Fruit fly (Drosophila melanogaster) whole organism, embryonic: Measurements from ENCODE around the gene sun.

Experiments
- BtbVII ChIP-seq: fragments of 200-800 bp; sonication (Bioruptor generic); optimal IDR thresholded peaks from 3 replicates; lab custom pipeline; 2017; ENCODE audit warnings: missing biosample characterization, mild to moderate bottlenecking, missing genetic modification characterization
- C15 ChIP-seq: fragments of 200-800 bp; sonication (Bioruptor generic); IDR thresholded peaks from 3 replicates; pipeline ENCODE4 v1.3.6; 2022; ENCODE audit warnings: missing biosample characterization, missing genetic modification characterization
- CG1024 ChIP-seq: fragments of 200-800 bp; sonication (Bioruptor generic); IDR thresholded peaks from 2 replicates; pipeline ENCODE4 v1.3.6; 2022; ENCODE audit warnings: missing biosample characterization, missing genetic modification characterization
- CG10565 ChIP-seq: fragments of 200-800 bp; sonication (Bioruptor generic); optimal IDR thresholded peaks from 3 replicates; lab custom pipeline; 2016; ENCODE audit warnings: missing biosample characterization, mild to moderate bottlenecking, missing genetic modification characterization
- CG10654 ChIP-seq: fragments of 200-800 bp; sonication (Bioruptor generic); optimal IDR thresholded peaks from 2 replicates; lab custom pipeline; 2016; ENCODE audit warnings: missing biosample characterization, missing genetic modification characterization
- CG11247 ChIP-seq: fragments of 200-800 bp; sonication (Bioruptor generic); IDR thresholded peaks from 2 replicates; pipeline ENCODE4 v1.3.6; 2022; ENCODE audit warnings: missing biosample characterization, missing genetic modification characterization
- CG11560 ChIP-seq: fragments of 200-800 bp; sonication (Bioruptor generic); IDR thresholded peaks from 3 replicates; pipeline ENCODE4 v1.3.6; 2022; ENCODE audit warnings: missing biosample characterization, missing genetic modification characterization
- CG11695 ChIP-seq: fragments of 200-800 bp; sonication (Bioruptor generic); IDR thresholded peaks from 3 replicates; pipeline ENCODE4 v1.3.6; 2022; ENCODE audit warnings: missing biosample characterization, missing genetic modification characterization
- CG12769 ChIP-seq: fragments of 200-800 bp; sonication (Bioruptor generic); optimal IDR thresholded peaks from 2 replicates; lab custom pipeline; 2019; ENCODE audit warnings: missing biosample characterization, mild to moderate bottlenecking, missing genetic modification characterization, moderate library complexity
- CG13123 ChIP-seq: fragments of 200-800 bp; sonication (Bioruptor generic); optimal IDR thresholded peaks from 2 replicates; lab custom pipeline; 2016; ENCODE audit warnings: missing biosample characterization, missing genetic modification characterization
- CG15696 ChIP-seq: fragments of 200-800 bp; sonication (Bioruptor generic); optimal IDR thresholded peaks from 2 replicates; lab custom pipeline; 2019; ENCODE audit warnings: missing biosample characterization, mild to moderate bottlenecking, missing genetic modification characterization, moderate library complexity
- CG18619 ChIP-seq: fragments of 200-800 bp; sonication (Bioruptor generic); optimal IDR thresholded peaks from 3 replicates; lab custom pipeline; 2017; ENCODE audit warnings: missing biosample characterization, mild to moderate bottlenecking, missing genetic modification characterization
- CG2129 ChIP-seq: fragments of 200-800 bp; sonication (Bioruptor generic); IDR thresholded peaks from 2 replicates; pipeline ENCODE4 v1.3.6; 2022; ENCODE audit warnings: missing biosample characterization, missing genetic modification characterization; ENCODE audit not compliant: partially characterized antibody
- CG3281 ChIP-seq: fragments of 200-800 bp; sonication (Bioruptor generic); optimal IDR thresholded peaks from 3 replicates; lab custom pipeline; 2017; ENCODE audit warnings: missing biosample characterization, mild to moderate bottlenecking, missing genetic modification characterization
- CG3838 ChIP-seq: fragments of 200-800 bp; sonication (Bioruptor generic); optimal IDR thresholded peaks from 3 replicates; lab custom pipeline; 2016; ENCODE audit warnings: missing biosample characterization, missing genetic modification characterization
- CG4854 ChIP-seq: fragments of 200-800 bp; sonication (Bioruptor generic); optimal IDR thresholded peaks from 2 replicates; lab custom pipeline; 2016; ENCODE audit warnings: missing biosample characterization, missing genetic modification characterization, inconsistent platforms
- CG5180 ChIP-seq: fragments of 200-800 bp; sonication (Bioruptor generic); optimal IDR thresholded peaks from 3 replicates; lab custom pipeline; 2017; ENCODE audit warnings: missing biosample characterization, missing genetic modification characterization, mild to moderate bottlenecking, moderate library complexity, missing genetic modification reagents
- CG6813 ChIP-seq: fragments of 200-800 bp; sonication (Bioruptor generic); optimal IDR thresholded peaks from 2 replicates; lab custom pipeline; 2017; ENCODE audit warnings: missing biosample characterization, missing genetic modification characterization, mild to moderate bottlenecking, moderate library complexity, missing genetic modification reagents
- CG7357 ChIP-seq: fragments of 200-800 bp; sonication (Bioruptor generic); IDR thresholded peaks from 3 replicates; pipeline ENCODE4 v1.3.6; 2022; ENCODE audit warnings: missing biosample characterization, missing genetic modification characterization
- CG7372 ChIP-seq: fragments of 200-800 bp; sonication (Bioruptor generic); IDR thresholded peaks from 2 replicates; pipeline ENCODE4 v1.3.6; 2022; ENCODE audit warnings: missing biosample characterization, missing genetic modification characterization
- CG7745 ChIP-seq: fragments of 200-800 bp; sonication (Bioruptor generic); optimal IDR thresholded peaks from 2 replicates; lab custom pipeline; 2018; ENCODE audit warnings: missing biosample characterization, mild to moderate bottlenecking, missing genetic modification characterization, moderate library complexity
- CG7786 ChIP-seq: fragments of 200-800 bp; sonication (Bioruptor generic); optimal IDR thresholded peaks from 2 replicates; lab custom pipeline; 2016; ENCODE audit warnings: missing biosample characterization, missing genetic modification characterization
- CG7963 ChIP-seq: fragments of 200-800 bp; sonication (Bioruptor generic); IDR thresholded peaks from 3 replicates; pipeline ENCODE4 v1.3.6; 2022; ENCODE audit warnings: missing biosample characterization, missing genetic modification characterization; ENCODE audit not compliant: partially characterized antibody
- CG8478 ChIP-seq: fragments of >200 bp; optimal IDR thresholded peaks from 2 replicates; lab custom pipeline; 2018
- CG8924 ChIP-seq: fragments of 200-800 bp; optimal IDR thresholded peaks from 3 replicates; lab custom pipeline; 2019; ENCODE audit warnings: missing biosample characterization, mild to moderate bottlenecking, missing genetic modification characterization, moderate library complexity
- CoRest ChIP-seq: fragments of 200-800 bp; sonication (Bioruptor generic); optimal IDR thresholded peaks from 3 replicates; lab custom pipeline; 2018; ENCODE audit warnings: missing biosample characterization, mild to moderate bottlenecking, missing genetic modification characterization, moderate library complexity
- D19B ChIP-seq: fragments of 200-800 bp; sonication (Bioruptor generic); optimal IDR thresholded peaks from 2 replicates; lab custom pipeline; 2017; ENCODE audit warnings: missing biosample characterization, mild to moderate bottlenecking, missing genetic modification characterization
- Doc3 ChIP-seq: fragments of 200-800 bp; sonication (Bioruptor generic); IDR thresholded peaks from 3 replicates; pipeline ENCODE4 v1.3.6; 2022; ENCODE audit warnings: missing biosample characterization, missing genetic modification characterization; ENCODE audit not compliant: partially characterized antibody
- Drgx ChIP-seq: fragments of 200-800 bp; sonication (Bioruptor generic); IDR thresholded peaks from 2 replicates; pipeline ENCODE4 v1.3.6; 2022; ENCODE audit warnings: missing biosample characterization, missing genetic modification characterization
- H2.0 ChIP-seq: fragments of 200-800 bp; sonication (Bioruptor generic); IDR thresholded peaks from 2 replicates; pipeline ENCODE4 v1.3.6; 2022; ENCODE audit warnings: missing biosample characterization, missing genetic modification characterization
- Sox102F ChIP-seq: fragments of 200-800 bp; sonication (Bioruptor generic); optimal IDR thresholded peaks from 2 replicates; lab custom pipeline; 2018; ENCODE audit warnings: missing biosample characterization, mild to moderate bottlenecking, missing genetic modification characterization, moderate library complexity
- Usf ChIP-seq: fragments of 200-800 bp; sonication (Bioruptor generic); optimal IDR thresholded peaks from 2 replicates; lab custom pipeline; 2017; ENCODE audit warnings: missing genotype, missing biosample characterization, missing genetic modification characterization
- ab ChIP-seq: fragments of 200-800 bp; sonication (Bioruptor generic); optimal IDR thresholded peaks from 2 replicates; lab custom pipeline; 2016; ENCODE audit warnings: missing biosample characterization, missing genetic modification characterization
- ac ChIP-seq: fragments of 200-800 bp; sonication (Bioruptor generic); optimal IDR thresholded peaks from 3 replicates; lab custom pipeline; 2017; ENCODE audit warnings: missing biosample characterization, mild to moderate bottlenecking, missing genetic modification characterization
- aop ChIP-seq: fragments of 200-800 bp; sonication (Bioruptor generic); IDR thresholded peaks from 2 replicates; pipeline ENCODE4 v1.3.6; 2022; ENCODE audit warnings: missing biosample characterization, missing genetic modification characterization
- az2 ChIP-seq: fragments of 200-800 bp; sonication (Bioruptor generic); optimal IDR thresholded peaks from 3 replicates; lab custom pipeline; 2016; ENCODE audit warnings: missing biosample characterization, missing genetic modification characterization
- chinmo ChIP-seq: fragments of 200-800 bp; sonication (Bioruptor generic); IDR thresholded peaks from 4 replicates; pipeline ENCODE4 v1.3.6; 2022; ENCODE audit warnings: missing biosample characterization, missing genetic modification characterization; ENCODE audit not compliant: partially characterized antibody
- crp ChIP-seq, 2 experiments: fragments of 200-800 bp; sonication (Bioruptor generic); optimal IDR thresholded peaks; 2 replicates in 1 of 2; 3 replicates in 1 of 2; lab custom pipeline; 2017; ENCODE audit warnings: missing biosample characterization in 2 of 2, missing genetic modification characterization in 2 of 2, mild to moderate bottlenecking in 1 of 2, moderate library complexity in 1 of 2
- danr ChIP-seq: fragments of 200-800 bp; sonication (Bioruptor generic); IDR thresholded peaks from 2 replicates; pipeline ENCODE4 v1.3.6; 2022; ENCODE audit warnings: missing biosample characterization, missing genetic modification characterization
- eve ChIP-seq, 2 experiments: fragments of >200 bp; optimal IDR thresholded peaks; 2 replicates each; lab custom pipeline; 2017; ENCODE audit warnings: missing biosample characterization in 2 of 2, missing genetic modification characterization in 2 of 2
- gsb ChIP-seq: fragments of 200-800 bp; sonication (Bioruptor generic); IDR thresholded peaks from 2 replicates; pipeline ENCODE4 v1.3.6; 2022; ENCODE audit warnings: missing biosample characterization, missing genetic modification characterization
- her ChIP-seq: fragments of 200-800 bp; sonication (Bioruptor generic); optimal IDR thresholded peaks from 2 replicates; lab custom pipeline; 2016; ENCODE audit warnings: missing biosample characterization, missing genetic modification characterization
- jing ChIP-seq: fragments of 200-800 bp; sonication (Bioruptor generic); optimal IDR thresholded peaks from 2 replicates; lab custom pipeline; 2018; ENCODE audit warnings: missing biosample characterization, mild to moderate bottlenecking, missing genetic modification characterization
- kah ChIP-seq: fragments of 200-800 bp; sonication (Bioruptor generic); optimal IDR thresholded peaks from 2 replicates; lab custom pipeline; 2018; ENCODE audit warnings: missing biosample characterization, mild to moderate bottlenecking, missing genetic modification characterization
- luna ChIP-seq: fragments of 200-800 bp; sonication (Bioruptor generic); optimal IDR thresholded peaks from 2 replicates; lab custom pipeline; 2016; ENCODE audit warnings: missing biosample characterization, missing genetic modification characterization
- mam ChIP-seq: fragments of 200-800 bp; sonication (Bioruptor generic); optimal IDR thresholded peaks from 3 replicates; lab custom pipeline; 2016; ENCODE audit warnings: missing biosample characterization, missing genetic modification characterization
- onecut ChIP-seq: fragments of 200-800 bp; sonication (Bioruptor generic); IDR thresholded peaks from 2 replicates; pipeline ENCODE4 v1.3.6; 2022; ENCODE audit warnings: missing biosample characterization, missing genetic modification characterization
- psq ChIP-seq: fragments of 200-800 bp; sonication (Bioruptor generic); optimal IDR thresholded peaks from 2 replicates; lab custom pipeline; 2017; ENCODE audit warnings: missing biosample characterization, missing genetic modification characterization
- stc ChIP-seq: fragments of 200-800 bp; sonication (Bioruptor generic); IDR thresholded peaks from 2 replicates; pipeline ENCODE4 v1.3.6; 2022; ENCODE audit warnings: missing biosample characterization, missing genetic modification characterization
- tgo ChIP-seq: fragments of 200-800 bp; sonication (Bioruptor generic); IDR thresholded peaks from 3 replicates; pipeline ENCODE4 v1.3.6; 2022; ENCODE audit warnings: missing biosample characterization, missing genetic modification characterization
- vnd ChIP-seq: fragments of 200-800 bp; sonication (Bioruptor generic); IDR thresholded peaks from 3 replicates; pipeline ENCODE4 v1.3.6; 2022; ENCODE audit warnings: missing biosample characterization, missing genetic modification characterization; ENCODE audit not compliant: partially characterized antibody

The sun gene

dm6 chrX:15867863-15868262, 18.8 kb upstream of the sun start, which contains the start of gene Gapdh2 (continued):
- TF ChIP-seq crp (GFP tag; optimal IDR thresholded peaks at IDR 0.05; lab: Kevin White, UChicago) (peak; percentile 7 to 74), CG11247 (peak; percentile 98), CG18619 (peak; percentile 99), ac (GFP tag; lab: Kevin White, UChicago) (peak; percentile 87), kah (GFP tag; lab: Kevin White, UChicago) (peak; percentile 99), her (GFP tag; lab: Kevin White, UChicago) (peak; percentile 94), CG7963 (no peak), psq (GFP tag; lab: Kevin White, UChicago) (peak; percentile 93), aop (GFP tag; lab: Robert Waterston, UW) (peak; percentile 95), ab (GFP tag; lab: Kevin White, UChicago) (peak; percentile 88), CG10565 (GFP tag; lab: Kevin White, UChicago) (peak; percentile 92), gsb (GFP tag; lab: Robert Waterston, UW) (peak; percentile 99), Doc3 (GFP tag; lab: Robert Waterston, UW) (no peak), onecut (peak; percentile 98), CG15696 (peak; percentile 93), C15 (GFP tag; lab: Robert Waterston, UW) (peak; percentile 98), CG11560 (no peak; the same call in 1 of the 3 replicates), chinmo (GFP tag; lab: Robert Waterston, UW) (0 out of 4 replicates have a peak, but pooled peaks have one; percentile 46), H2.0 (GFP tag; lab: Robert Waterston, UW) (peak; percentile 99), CG11695 (GFP tag; lab: Robert Waterston, UW) (peak; percentile 100), CG8924 (peak; percentile 100), CG12769 (peak; percentile 99), CG1024 (GFP tag; lab: Robert Waterston, UW) (peak; percentile 96), tgo (GFP tag; lab: Robert Waterston, UW) (peak; percentile 99), vnd (GFP tag; lab: Robert Waterston, UW) (no peak), CG8478 (lab: Kevin White, UChicago) (no peak), CG7745 (peak; percentile 82), CG7357 (peak; percentile 94), Sox102F (GFP tag; lab: Kevin White, UChicago) (peak; percentile 100), CG7786 (GFP tag; lab: Kevin White, UChicago) (peak; percentile 95), CoRest (tag; lab: Kevin White, UChicago) (peak; percentile 100), D19B (GFP tag; lab: Kevin White, UChicago) (peak; percentile 97), CG7372 (GFP tag; lab: Robert Waterston, UW) (peak; percentile 99), BtbVII (GFP tag; lab: Kevin White, UChicago) (peak; percentile 100), jing (GFP tag; lab: Kevin White, UChicago) (peak; percentile 95), CG13123 (GFP tag; lab: Kevin White, UChicago) (peak; percentile 96), CG3281 (GFP tag; lab: Kevin White, UChicago) (peak; percentile 100), danr (peak; percentile 98; the same call in 1 of the 2 replicates), mam (GFP tag; lab: Kevin White, UChicago) (peak; percentile 97), CG2129 (no peak), stc (peak; percentile 99), eve (GFP tag; optimal IDR thresholded peaks at IDR 0.05; lab: Kevin White, UChicago) (peak in 1 of 2 experiments; percentile 100), Drgx (GFP tag; lab: Robert Waterston, UW) (peak; percentile 100), CG3838 (GFP tag; lab: Kevin White, UChicago) (peak; percentile 97), luna (peak; percentile 94), CG10654 (GFP tag; lab: Kevin White, UChicago) (peak; percentile 98), CG6813 (peak; percentile 100), CG5180 (peak; percentile 95), CG4854 (GFP tag; lab: Kevin White, UChicago) (peak; percentile 98), Usf (peak; percentile 85), az2 (peak; percentile 99)
